Fruit fly (Drosophila melanogaster): ENCODE data around the gene CG32986.

CG32986 gene

dm6 chr2L:8834806-8835483, 27.6 kb upstream of the CG32986 start (continued):
- TF ChIP-seq CG7928 (GFP tag; optimal IDR thresholded peaks at IDR 0.05) (no peak), lola (GFP tag; optimal IDR thresholded peaks at IDR 0.05) (peak in 1 of 3 experiments; percentile 37), crol (GFP tag; IDR thresholded peaks at IDR 0.05) (peak; percentile 46), D (optimal IDR thresholded peaks at IDR 0.05) (no peak), D (GFP tag; optimal IDR thresholded peaks at IDR 0.05) (peak; percentile 64), CG32772 (GFP tag; IDR thresholded peaks at IDR 0.05) (peak; percentile 6; the same call in 1 of the 2 replicates), CG17328 (GFP tag; IDR thresholded peaks at IDR 0.05) (peak; percentile 89), Lim3 (GFP tag; IDR thresholded peaks at IDR 0.05) (no peak; the same call in none of the 2 replicates), CG4404 (GFP tag; IDR thresholded peaks at IDR 0.05) (peak; percentile 58), so (GFP tag; IDR thresholded peaks at IDR 0.05) (peak; percentile 83; the same call in 2 of the 3 replicates), ken (GFP tag; IDR thresholded peaks at IDR 0.05) (peak; percentile 51; the same call in 1 of the 3 replicates), CG11398 (GFP tag; optimal IDR thresholded peaks at IDR 0.05) (no peak), CG17361 (GFP tag; IDR thresholded peaks at IDR 0.05) (peak; percentile 31; the same call in 2 of the 3 replicates), Lhr (GFP tag; optimal IDR thresholded peaks at IDR 0.05) (peak; percentile 7), ewg (GFP tag; optimal IDR thresholded peaks at IDR 0.05) (peak; percentile 56), CG9817 (tag; optimal IDR thresholded peaks at IDR 0.05) (no peak), CG3838 (GFP tag; optimal IDR thresholded peaks at IDR 0.05) (no peak), Jarid2 (GFP tag; optimal IDR thresholded peaks at IDR 0.05) (peak; percentile 32), Xrp1 (GFP tag; IDR thresholded peaks at IDR 0.05) (peak; percentile 82), ap (GFP tag; IDR thresholded peaks at IDR 0.05) (peak; percentile 75), CG8089 (GFP tag; optimal IDR thresholded peaks at IDR 0.05) (peak; percentile 22), CG31388 (GFP tag; optimal IDR thresholded peaks at IDR 0.05) (peak; percentile 20), Nf-YA (GFP tag; IDR thresholded peaks at IDR 0.05) (no peak), CG3407 (GFP tag; optimal IDR thresholded peaks at IDR 0.05) (peak; percentile 39), Ravus (GFP tag; IDR thresholded peaks at IDR 0.05) (no peak), slp2 (GFP tag; optimal IDR thresholded peaks at IDR 0.05) (peak; percentile 37), CG10147 (GFP tag; optimal IDR thresholded peaks at IDR 0.05) (peak; percentile 37), Ada2b (GFP tag; IDR thresholded peaks at IDR 0.05) (0 out of 2 replicates have a peak, but pooled peaks have one; percentile 26), dpn (GFP tag; optimal IDR thresholded peaks at IDR 0.05) (peak; percentile 1 to 49), CG10209 (GFP tag; optimal IDR thresholded peaks at IDR 0.05) (peak; percentile 46), zfh1 (GFP tag; IDR thresholded peaks at IDR 0.05) (peak; percentile 92), sisA (GFP tag; IDR thresholded peaks at IDR 0.05) (peak; percentile 79), dmrt11E (tag; optimal IDR thresholded peaks at IDR 0.05) (peak; percentile 46), salm (tag; optimal IDR thresholded peaks at IDR 0.05) (peak; percentile 27), CG11504 (tag; optimal IDR thresholded peaks at IDR 0.05) (peak; percentile 53), otp (GFP tag; IDR thresholded peaks at IDR 0.05) (peak; percentile 93), CG5245 (GFP tag; optimal IDR thresholded peaks at IDR 0.05) (peak; percentile 85), TFAM (GFP tag; optimal IDR thresholded peaks at IDR 0.05) (no peak), sim (GFP tag; IDR thresholded peaks at IDR 0.05) (peak; percentile 85), gt (GFP tag; IDR thresholded peaks at IDR 0.05) (peak; percentile 21), CG3065 (GFP tag; optimal IDR thresholded peaks at IDR 0.05) (no peak), NC2β (GFP tag; optimal IDR thresholded peaks at IDR 0.05) (peak; percentile 9), eve (GFP tag; optimal IDR thresholded peaks at IDR 0.05) (peak in 1 of 2 experiments; percentile 82), Spps (tag; optimal IDR thresholded peaks at IDR 0.05) (no peak), pfk (GFP tag; optimal IDR thresholded peaks at IDR 0.05) (no peak), Abd-B (GFP tag; optimal IDR thresholded peaks at IDR 0.05) (peak; percentile 73), CG18262 (tag; optimal IDR thresholded peaks at IDR 0.05) (peak; percentile 50), CG17385 (GFP tag; optimal IDR thresholded peaks at IDR 0.05) (peak; percentile 37), oc (tag; optimal IDR thresholded peaks at IDR 0.05) (peak; percentile 42), CG2875 (GFP tag; optimal IDR thresholded peaks at IDR 0.05) (peak; percentile 63)

Data from whole organism, embryonic.